Fruit fly (Drosophila melanogaster): ENCODE data around the gene Tango6.

Gene Tango6

dm6 chr2L:18987078-18987895 is 18.5 kb downstream of the Tango6 start, which contains the start of the genes Swip-1 and EMC5:
Gene Swip-1 (minus strand): TSS chr2L:18987280.
Gene EMC5 (plus strand): TSS chr2L:18987707.
- TF ChIP-seq gl (tag; optimal IDR thresholded peaks at IDR 0.05) (no peak), CG17806 (tag; optimal IDR thresholded peaks at IDR 0.05) (peak; percentile 32), CG34367 (tag; optimal IDR thresholded peaks at IDR 0.05) (peak; percentile 31), CG9948 (tag; optimal IDR thresholded peaks at IDR 0.05) (peak; percentile 31), Pif1A (GFP tag; optimal IDR thresholded peaks at IDR 0.05) (peak; percentile 23), Ets98B (GFP tag; IDR thresholded peaks at IDR 0.05) (peak; percentile 38; the same call in 1 of the 2 replicates), fd96Ca (GFP tag; IDR thresholded peaks at IDR 0.05) (0 out of 3 replicates have a peak, but pooled peaks have one; percentile 36), CG14655 (GFP tag; optimal IDR thresholded peaks at IDR 0.05) (peak; percentile 50), D1 (tag; optimal IDR thresholded peaks at IDR 0.05) (peak; percentile 16), CG15710 (tag; optimal IDR thresholded peaks at IDR 0.05) (peak; percentile 61), rn (GFP tag; IDR thresholded peaks at IDR 0.05) (0 out of 2 replicates have a peak, but pooled peaks have one; percentile 9), CG10348 (GFP tag; IDR thresholded peaks at IDR 0.05) (no peak), CG8159 (tag; optimal IDR thresholded peaks at IDR 0.05) (peak; percentile 68), CG4496 (GFP tag; IDR thresholded peaks at IDR 0.05) (peak; percentile 39; the same call in 1 of the 3 replicates), Pif1B (GFP tag; optimal IDR thresholded peaks at IDR 0.05) (peak; percentile 2), CG13204 (GFP tag; optimal IDR thresholded peaks at IDR 0.05) (no peak)

dm6 chr2L:18990133-18990532 is 21.3 kb downstream of the Tango6 start, which contains the start of gene CG15170:
Gene CG15170 (minus strand): TSS chr2L:18990233.
- TF ChIP-seq D1 (tag; optimal IDR thresholded peaks at IDR 0.05) = no peak
- no peak for TF ChIP-seq CG10348 (GFP tag; IDR thresholded peaks at IDR 0.05)
- no peak for TF ChIP-seq rn (GFP tag; IDR thresholded peaks at IDR 0.05)
- TF ChIP-seq Ets98B (GFP tag; IDR thresholded peaks at IDR 0.05) = no peak
- TF ChIP-seq CG4496 (GFP tag; IDR thresholded peaks at IDR 0.05) = no peak
- TF ChIP-seq CG9948 (tag; optimal IDR thresholded peaks at IDR 0.05) = no peak
- no peak for TF ChIP-seq CG15710 (tag; optimal IDR thresholded peaks at IDR 0.05)

- TF ChIP-seq CG9948 (tag; optimal IDR thresholded peaks at IDR 0.05) (no peak), CG34367 (tag; optimal IDR thresholded peaks at IDR 0.05) (no peak), CG12605 (GFP tag; IDR thresholded peaks at IDR 0.05) (no peak), EcR (GFP tag; optimal IDR thresholded peaks at IDR 0.05) (peak; percentile 17), CG32121 (GFP tag; IDR thresholded peaks at IDR 0.05) (no peak), Snoo (tag; optimal IDR thresholded peaks at IDR 0.05) (no peak), CG14655 (GFP tag; optimal IDR thresholded peaks at IDR 0.05) (no peak)
Observed at dm6 chr2L:18990720-18991119, 21.9 kb downstream of the Tango6 start, which contains the start of gene CG15169. Gene CG15169 (plus strand): TSS chr2L:18991020.

- TF ChIP-seq CG34367 (tag; optimal IDR thresholded peaks at IDR 0.05) = no peak
- TF ChIP-seq CG8301 (tag; optimal IDR thresholded peaks at IDR 0.05) = no peak
- TF ChIP-seq rn (GFP tag; IDR thresholded peaks at IDR 0.05) = no peak
- TF ChIP-seq CG8159 (tag; optimal IDR thresholded peaks at IDR 0.05) = no peak
- no peak for TF ChIP-seq Snoo (tag; optimal IDR thresholded peaks at IDR 0.05)
- no peak for TF ChIP-seq Pif1B (GFP tag; optimal IDR thresholded peaks at IDR 0.05)
- TF ChIP-seq Pif1A (GFP tag; optimal IDR thresholded peaks at IDR 0.05) = no peak
- TF ChIP-seq CG10348 (GFP tag; IDR thresholded peaks at IDR 0.05) = no peak
Observed at dm6 chr2L:18992196-18992595, 23.4 kb downstream of the Tango6 start, which contains the start of gene CG46465. Gene CG46465 (plus strand): TSS chr2L:18992496.

- no peak for TF ChIP-seq CG17806 (tag; optimal IDR thresholded peaks at IDR 0.05)
- TF ChIP-seq CG32121 (GFP tag; IDR thresholded peaks at IDR 0.05) = no peak
- TF ChIP-seq EcR (GFP tag; optimal IDR thresholded peaks at IDR 0.05) = peak; percentile 5
- no peak for TF ChIP-seq CG10348 (GFP tag; IDR thresholded peaks at IDR 0.05)
Observed at dm6 chr2L:18995660-18996417, 27.0 kb downstream of the Tango6 start, which contains the start of gene CG10650. Gene CG10650 (minus strand): TSS chr2L:18995934.

dm6 chr2L:18997148-18997547 is 28.3 kb downstream of the Tango6 start, which contains the start of gene CG31792:
Gene CG31792 (plus strand): TSS chr2L:18997448.
- no peak for TF ChIP-seq Snoo (tag; optimal IDR thresholded peaks at IDR 0.05)
- TF ChIP-seq D1 (tag; optimal IDR thresholded peaks at IDR 0.05) = no peak
- no peak for TF ChIP-seq CG4496 (GFP tag; IDR thresholded peaks at IDR 0.05)
- no peak for TF ChIP-seq CG32121 (GFP tag; IDR thresholded peaks at IDR 0.05)
- no peak for TF ChIP-seq CG10348 (GFP tag; IDR thresholded peaks at IDR 0.05)
- no peak for TF ChIP-seq CG15710 (tag; optimal IDR thresholded peaks at IDR 0.05)
- no peak for TF ChIP-seq Pif1B (GFP tag; optimal IDR thresholded peaks at IDR 0.05)
- TF ChIP-seq Ets98B (GFP tag; IDR thresholded peaks at IDR 0.05) = no peak
- no peak for TF ChIP-seq CG8301 (tag; optimal IDR thresholded peaks at IDR 0.05)
- TF ChIP-seq CG13204 (GFP tag; optimal IDR thresholded peaks at IDR 0.05) = no peak
- no peak for TF ChIP-seq EcR (GFP tag; optimal IDR thresholded peaks at IDR 0.05)
- no peak for TF ChIP-seq gl (tag; optimal IDR thresholded peaks at IDR 0.05)

All from whole organism, pupa.